Worm (Caenorhabditis elegans): Measurements from ENCODE around the gene T28C12.15.

DNA sequence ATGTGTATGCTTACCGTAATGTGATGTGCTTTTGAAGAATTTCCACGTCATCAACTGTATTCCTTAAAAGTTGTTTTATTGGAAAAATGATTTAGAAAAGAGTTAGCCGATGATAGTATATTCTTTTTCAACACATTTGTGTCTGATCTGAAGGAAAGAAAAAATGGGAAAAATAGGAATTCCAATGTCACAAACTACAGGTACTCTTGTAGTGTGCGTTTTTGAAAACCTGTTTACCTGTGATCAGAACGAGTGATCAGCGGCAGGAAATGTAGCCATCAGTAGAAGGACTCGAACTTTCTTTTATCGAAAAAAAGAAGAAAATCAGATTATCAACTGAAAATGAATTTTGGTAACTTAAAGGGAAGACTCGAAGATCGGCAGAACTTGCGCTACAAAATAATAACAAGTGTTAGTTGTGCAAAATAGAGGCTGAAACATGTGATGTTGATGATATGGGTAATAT is at the start of gene T28C12.15:
- no peak for TF ChIP-seq zag-1 (tag; optimal IDR thresholded peaks at IDR 0.05)
- TF ChIP-seq nhr-28 (tag; optimal IDR thresholded peaks at IDR 0.05), result no peak
- no peak for TF ChIP-seq nhr-12 (tag; optimal IDR thresholded peaks at IDR 0.05)
- TF ChIP-seq egl-27 (tag; optimal IDR thresholded peaks at IDR 0.05), result no peak
- TF ChIP-seq aly-2 (tag; optimal IDR thresholded peaks at IDR 0.05), result no peak
- no peak for TF ChIP-seq elt-3 (tag; optimal IDR thresholded peaks at IDR 0.05)
- no peak for TF ChIP-seq lin-35 (GFP tag; optimal IDR thresholded peaks at IDR 0.05)
- TF ChIP-seq mab-9 (GFP tag; IDR thresholded peaks at IDR 0.05), result no peak
- TF ChIP-seq dpl-1 (GFP tag; optimal IDR thresholded peaks at IDR 0.05), result no peak
- no peak for TF ChIP-seq unc-62 (GFP tag; optimal IDR thresholded peaks at IDR 0.05)
- no peak for TF ChIP-seq skn-1 (tag; optimal IDR thresholded peaks at IDR 0.05)
- no peak for TF ChIP-seq irx-1 (tag; optimal IDR thresholded peaks at IDR 0.05)
- no peak for TF ChIP-seq nhr-84 (tag; optimal IDR thresholded peaks at IDR 0.05)
- TF ChIP-seq nhr-90 (tag; optimal IDR thresholded peaks at IDR 0.05; ENCODE audit: poor library complexity), result no peak
